Worm (Caenorhabditis elegans) whole organism, L3 larva: ENCODE results near the gene M7.8.

Source experiments
- R02D3.7 ChIP-seq: fragments of 150-350 bp; optimal IDR thresholded peaks from 2 replicates; lab custom pipeline; 2014; ENCODE audit warnings: missing biosample characterization, missing genetic modification characterization
- aly-2 ChIP-seq: fragments of 150-350 bp; optimal IDR thresholded peaks from 2 replicates; lab custom pipeline; 2014; ENCODE audit warnings: missing biosample characterization, missing genetic modification characterization
- ceh-28 ChIP-seq: fragments of 150-350 bp; optimal IDR thresholded peaks from 2 replicates; lab custom pipeline; 2014; ENCODE audit warnings: missing biosample characterization, missing genetic modification reagents, missing genetic modification characterization
- ceh-9 ChIP-seq: sonication (generic microtip); optimal IDR thresholded peaks from 2 replicates; lab custom pipeline; 2018; ENCODE audit warnings: missing biosample characterization, missing genetic modification characterization
- daf-12 ChIP-seq: fragments of 150-350 bp; optimal IDR thresholded peaks from 2 replicates; lab custom pipeline; 2014; ENCODE audit warnings: missing biosample characterization, missing genetic modification reagents, missing genetic modification characterization
- egl-5 ChIP-seq: fragments of 150-350 bp; optimal IDR thresholded peaks from 2 replicates; lab custom pipeline; 2017; ENCODE audit warnings: missing biosample characterization, missing genetic modification reagents, missing genetic modification characterization, inconsistent platforms
- elt-2 ChIP-seq: sonication (generic microtip); optimal IDR thresholded peaks from 2 replicates; lab custom pipeline; 2016; ENCODE audit warnings: missing genetic modification reagents, mild to moderate bottlenecking, missing genetic modification characterization, missing compliant biosample characterization
- elt-3 ChIP-seq, 3 experiments: fragments of 150-350 bp in 1 of 3; sonication (generic microtip) in 2 of 3; optimal IDR thresholded peaks; 2 replicates in 2 of 3; 4 replicates in 1 of 3; lab custom pipeline; 2014 to 2017; ENCODE audit warnings: missing biosample characterization in 3 of 3, missing genetic modification characterization in 3 of 3
- eor-1 ChIP-seq, 2 experiments: fragments of 150-350 bp; optimal IDR thresholded peaks; 2 replicates each; lab custom pipeline; 2014 to 2018; ENCODE audit warnings: missing biosample characterization in 2 of 2, missing genetic modification characterization in 2 of 2
- fkh-10 ChIP-seq: sonication (generic microtip); optimal IDR thresholded peaks from 2 replicates; lab custom pipeline; 2017; ENCODE audit warnings: missing biosample characterization, missing genetic modification reagents, missing genetic modification characterization
- fkh-2 ChIP-seq: fragments of 150-350 bp; optimal IDR thresholded peaks from 2 replicates; lab custom pipeline; 2014; ENCODE audit warnings: missing biosample characterization, missing genetic modification reagents, missing genetic modification characterization
- hmg-11 ChIP-seq: sonication (generic microtip); optimal IDR thresholded peaks from 2 replicates; lab custom pipeline; 2016; ENCODE audit warnings: missing genetic modification characterization, missing compliant biosample characterization
- jun-1 ChIP-seq: fragments of 150-350 bp; optimal IDR thresholded peaks from 2 replicates; lab custom pipeline; 2014; ENCODE audit warnings: missing biosample characterization, missing genetic modification reagents, missing genetic modification characterization
- lin-15B ChIP-seq: fragments of 150-350 bp; optimal IDR thresholded peaks from 2 replicates; lab custom pipeline; 2014; ENCODE audit warnings: missing biosample characterization, missing genetic modification characterization
- lsy-12 ChIP-seq: sonication (generic microtip); optimal IDR thresholded peaks from 2 replicates; lab custom pipeline; 2016; ENCODE audit warnings: mild to moderate bottlenecking, missing genetic modification characterization, missing compliant biosample characterization
- mml-1 ChIP-seq: fragments of 150-350 bp; sonication (generic microtip); optimal IDR thresholded peaks from 3 replicates; lab custom pipeline; 2014; ENCODE audit warnings: missing biosample characterization, missing genetic modification characterization
- nfya-1 ChIP-seq: sonication (generic microtip); optimal IDR thresholded peaks from 2 replicates; lab custom pipeline; 2017; ENCODE audit warnings: missing genetic modification characterization, mild to moderate bottlenecking, missing compliant biosample characterization, antibody characterized with exemption, moderate library complexity; ENCODE audit not compliant: insufficient read depth
- nhr-11 ChIP-seq: fragments of 150-350 bp; optimal IDR thresholded peaks from 2 replicates; lab custom pipeline; 2014; ENCODE audit warnings: missing biosample characterization, missing genetic modification characterization
- nhr-12 ChIP-seq: fragments of 150-350 bp; optimal IDR thresholded peaks from 2 replicates; lab custom pipeline; 2014; ENCODE audit warnings: missing biosample characterization, missing genetic modification characterization
- nhr-23 ChIP-seq: fragments of 150-350 bp; optimal IDR thresholded peaks from 2 replicates; lab custom pipeline; 2014; ENCODE audit warnings: missing biosample characterization, missing genetic modification reagents, missing genetic modification characterization
- nhr-237 ChIP-seq: fragments of 150-350 bp; optimal IDR thresholded peaks from 2 replicates; lab custom pipeline; 2014; ENCODE audit warnings: missing biosample characterization, missing genetic modification characterization
- nhr-25 ChIP-seq: sonication (generic microtip); optimal IDR thresholded peaks from 2 replicates; lab custom pipeline; 2017; ENCODE audit warnings: missing biosample characterization, missing genetic modification characterization
- nhr-28 ChIP-seq: fragments of 150-350 bp; optimal IDR thresholded peaks from 2 replicates; lab custom pipeline; 2014; ENCODE audit warnings: missing biosample characterization, missing genetic modification characterization
- nhr-76 ChIP-seq: fragments of 150-350 bp; sonication (generic microtip); optimal IDR thresholded peaks from 5 replicates; lab custom pipeline; 2014; ENCODE audit warnings: missing biosample characterization, missing genetic modification characterization
- nhr-77 ChIP-seq: fragments of 150-350 bp; optimal IDR thresholded peaks from 2 replicates; lab custom pipeline; 2014; ENCODE audit warnings: missing biosample characterization, missing genetic modification characterization
- pha-4 ChIP-seq: fragments of 150-350 bp; optimal IDR thresholded peaks from 2 replicates; lab custom pipeline; 2014; ENCODE audit warnings: missing biosample characterization, missing genetic modification reagents, missing genetic modification characterization
- pqm-1 ChIP-seq: fragments of 150-350 bp; optimal IDR thresholded peaks from 2 replicates; lab custom pipeline; 2017; ENCODE audit warnings: missing biosample characterization, missing genetic modification characterization, inconsistent platforms
- snpc-4 ChIP-seq: fragments of 150-350 bp; optimal IDR thresholded peaks from 2 replicates; lab custom pipeline; 2014; ENCODE audit warnings: missing biosample characterization, missing genetic modification characterization
- tbx-2 ChIP-seq: sonication (generic microtip); optimal IDR thresholded peaks from 2 replicates; lab custom pipeline; 2016; ENCODE audit warnings: mild to moderate bottlenecking, missing genetic modification characterization, missing compliant biosample characterization
- unc-39 ChIP-seq: sonication (generic microtip); optimal IDR thresholded peaks from 4 replicates; lab custom pipeline; 2017; ENCODE audit warnings: missing biosample characterization, missing genetic modification characterization
- unc-62 ChIP-seq: fragments of 150-350 bp; sonication (generic microtip); optimal IDR thresholded peaks from 4 replicates; lab custom pipeline; 2014; ENCODE audit warnings: missing biosample characterization, missing genetic modification reagents, missing genetic modification characterization
- ztf-11 ChIP-seq: fragments of 150-350 bp; optimal IDR thresholded peaks from 2 replicates; lab custom pipeline; 2014; ENCODE audit warnings: missing biosample characterization, missing genetic modification characterization
- ztf-4 ChIP-seq: fragments of 150-350 bp; optimal IDR thresholded peaks from 2 replicates; lab custom pipeline; 2014; ENCODE audit warnings: missing biosample characterization, missing genetic modification characterization

The M7.8 gene

DNA sequence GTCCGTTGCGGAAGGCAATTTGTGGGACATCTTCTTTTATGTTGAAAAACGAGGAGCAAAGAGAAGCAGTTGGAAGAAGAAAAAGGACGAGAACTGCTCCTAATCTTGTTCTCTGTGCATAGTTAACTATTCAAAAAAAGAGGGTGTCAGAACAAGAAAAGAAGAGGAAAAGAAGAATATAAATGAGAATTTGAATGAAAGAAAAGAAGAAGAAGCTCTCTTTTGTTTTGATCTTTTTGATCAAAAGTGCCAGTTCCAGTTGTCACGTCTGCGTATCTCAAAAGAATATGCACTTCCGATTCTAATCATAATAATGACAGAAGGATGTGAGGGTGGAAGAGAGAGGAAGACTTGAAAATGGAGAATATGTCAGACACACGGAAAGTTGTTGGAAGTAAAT, at the start of gene M7.8:
TSS of gene M7.8 (minus strand) at position 112 of the 400 bp plus-strand sequence.
- TF ChIP-seq fkh-10 (GFP tag; lab: Kevin White, UChicago) (peak; percentile 76), lsy-12 (tag; lab: Kevin White, UChicago) (no peak)

DNA sequence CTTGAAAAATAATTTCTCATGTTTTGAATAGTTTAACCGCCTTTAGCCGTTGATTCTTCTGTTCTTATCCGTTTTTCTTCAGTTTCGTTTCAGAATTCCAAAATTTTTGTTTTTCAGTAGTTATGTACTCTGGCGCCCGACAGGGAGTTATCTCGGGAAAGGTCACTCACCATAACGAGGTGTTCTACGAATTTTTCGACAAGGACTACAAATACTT, 48.3 kb upstream of the M7.8 start, which contains the start of gene F01G4.4:
TSS of gene F01G4.4 (plus strand) at position 118 of the 217 bp plus-strand sequence.
- no peak for TF ChIP-seq hmg-11 (tag; lab: Kevin White, UChicago)
- no peak for TF ChIP-seq jun-1 (tag; lab: Kevin White, UChicago)
- no peak for TF ChIP-seq fkh-2
- TF ChIP-seq egl-5 (tag; lab: Kevin White, UChicago), result no peak
- no peak for TF ChIP-seq ztf-11 (tag; lab: Kevin White, UChicago)
- no peak for TF ChIP-seq nfya-1

DNA sequence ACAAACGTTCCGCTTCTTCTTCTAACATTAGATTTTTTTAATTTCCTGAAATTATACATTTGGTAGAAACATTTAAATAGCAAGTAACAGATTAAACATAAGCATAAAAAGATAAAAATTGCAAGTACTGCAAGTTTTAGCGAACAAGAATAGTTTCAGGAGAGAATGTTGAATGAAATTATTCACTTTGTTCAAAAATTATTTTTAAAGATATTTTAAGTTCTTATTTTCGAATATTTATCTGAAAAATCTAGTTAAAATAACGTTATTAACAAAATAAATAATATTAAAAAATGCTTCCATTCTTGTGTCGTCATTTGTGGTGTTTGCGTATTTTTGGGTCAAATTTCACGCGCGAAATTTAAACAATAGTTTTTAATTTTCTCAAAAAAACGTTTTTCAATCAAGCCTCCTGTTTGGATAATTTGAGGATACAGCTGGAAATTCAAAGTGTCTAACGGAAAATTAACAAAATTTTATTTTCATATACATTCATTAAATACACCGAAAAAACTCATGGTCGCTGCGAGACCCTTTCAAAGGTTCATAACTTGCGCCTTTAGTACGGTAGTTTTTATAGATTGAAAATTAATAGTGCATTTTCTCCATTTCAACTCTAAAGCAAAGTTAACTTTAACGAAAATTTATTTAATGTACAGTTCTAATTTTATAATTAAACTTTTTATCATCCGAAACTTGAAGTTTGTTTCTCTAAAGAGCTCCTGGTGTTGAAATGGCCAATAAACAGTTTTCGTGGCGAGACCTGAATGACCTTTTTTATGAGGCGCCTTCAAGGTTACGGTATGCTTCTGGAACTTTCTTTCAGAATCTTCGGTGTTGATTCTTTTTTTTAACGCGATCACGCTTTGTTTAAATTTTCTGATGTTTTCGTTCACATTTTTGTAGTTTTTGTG, 47.7 kb upstream of the M7.8 start, which contains the start of gene skih-2:
TSS of gene skih-2 (minus strand) at position 51 of the 914 bp plus-strand sequence.
- TF ChIP-seq nhr-28 (tag; lab: Kevin White, UChicago), result no peak
- no peak for TF ChIP-seq snpc-4 (tag; lab: Kevin White, UChicago)
- TF ChIP-seq nhr-11 (tag; lab: Kevin White, UChicago), result no peak
- peak; percentile 62 for TF ChIP-seq nfya-1
- TF ChIP-seq lsy-12 (tag; lab: Kevin White, UChicago), result no peak
- TF ChIP-seq nhr-237 (tag; lab: Kevin White, UChicago), result no peak
- no peak for TF ChIP-seq nhr-12 (tag; lab: Kevin White, UChicago)
- no peak for TF ChIP-seq unc-39 (tag; lab: Kevin White, UChicago)
- TF ChIP-seq nhr-25 (tag; lab: Kevin White, UChicago), result peak; percentile 14
- peak; percentile 28 for TF ChIP-seq lin-15B (tag; lab: Kevin White, UChicago)
- peak; percentile 73 for TF ChIP-seq pha-4 (tag; lab: Kevin White, UChicago)
- TF ChIP-seq eor-1 (tag; optimal IDR thresholded peaks at IDR 0.05; lab: Kevin White, UChicago), result no peak
- TF ChIP-seq nhr-23 (tag; lab: Kevin White, UChicago), result peak; percentile 33
- no peak for TF ChIP-seq ceh-9 (tag; lab: Kevin White, UChicago)
- TF ChIP-seq, all 47 proteins: peak for 5

DNA sequence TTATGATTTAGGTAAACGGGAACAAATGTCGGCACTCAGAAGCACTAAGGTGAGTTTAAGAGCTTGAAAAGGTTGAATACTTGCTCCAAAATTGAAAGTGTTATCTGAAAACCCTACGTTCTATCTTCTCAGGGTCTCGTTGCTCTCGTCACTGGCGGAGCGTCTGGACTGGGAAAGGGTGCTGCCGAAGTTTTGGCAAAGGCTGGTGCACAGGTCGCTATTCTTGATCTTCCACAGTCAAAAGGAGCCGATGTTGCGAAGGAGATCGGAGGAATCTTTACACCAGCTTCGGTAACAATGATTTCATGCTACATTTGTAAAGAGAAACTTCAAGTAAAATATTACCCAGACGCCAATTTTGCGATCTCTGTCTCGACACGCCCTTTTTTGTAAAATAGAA, 36.4 kb upstream of the M7.8 start, which contains the start of gene ard-1:
TSS of gene ard-1 (plus strand) at position 12 of the 400 bp plus-strand sequence.
- no peak for TF ChIP-seq R02D3.7 (tag; lab: Kevin White, UChicago)
- TF ChIP-seq hmg-11 (tag; lab: Kevin White, UChicago), result no peak

DNA sequence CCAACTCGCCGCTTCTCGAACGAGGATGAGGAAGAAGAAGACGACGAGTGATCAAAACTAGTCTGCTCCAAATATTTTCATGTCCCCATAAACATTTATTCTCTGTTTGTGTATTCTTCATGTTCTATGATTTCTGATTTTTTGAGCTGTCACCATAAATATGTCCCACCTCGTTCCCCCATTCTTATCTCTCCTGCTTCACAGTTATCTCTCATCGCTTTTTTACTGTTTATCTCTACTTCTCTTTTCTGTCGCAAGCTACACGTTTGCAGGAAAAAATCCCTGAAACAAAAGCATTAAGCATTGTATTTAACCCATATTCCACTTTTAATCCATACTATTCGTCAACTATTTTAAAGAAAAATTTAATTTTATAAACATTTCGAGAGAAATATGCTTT, 35.9 kb upstream of the M7.8 start:
- TF ChIP-seq nfya-1 (peak; percentile 44), jun-1 (tag; lab: Kevin White, UChicago) (no peak), snpc-4 (tag; lab: Kevin White, UChicago) (no peak), nhr-77 (no peak), ceh-28 (tag; lab: Kevin White, UChicago) (no peak), nhr-11 (tag; lab: Kevin White, UChicago) (no peak), pqm-1 (tag; lab: Kevin White, UChicago) (peak; percentile 11), pha-4 (tag; lab: Kevin White, UChicago) (peak; percentile 29), egl-5 (tag; lab: Kevin White, UChicago) (no peak), elt-2 (tag; lab: Kevin White, UChicago) (peak; percentile 58), nhr-25 (tag; lab: Kevin White, UChicago) (no peak)

DNA sequence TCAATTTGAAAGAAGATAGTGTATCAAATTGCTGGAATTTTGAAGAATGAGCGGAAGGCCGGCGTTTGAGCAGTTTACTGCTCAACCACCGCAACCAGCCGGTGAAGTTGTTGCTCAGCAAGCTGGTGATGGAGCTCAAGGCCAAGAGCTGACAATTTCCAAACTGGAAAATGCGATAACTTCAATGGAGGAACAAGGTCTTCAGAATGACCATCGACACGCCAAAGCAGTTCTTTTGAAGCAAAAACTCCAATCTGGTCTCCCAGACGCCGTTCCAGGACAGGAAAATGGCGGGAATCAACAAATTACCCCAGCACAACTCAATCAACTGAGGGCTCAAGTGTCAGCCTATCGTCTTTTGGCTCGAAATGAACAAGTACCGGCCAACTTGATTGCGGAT, 31.1 kb upstream of the M7.8 start:
- TF ChIP-seq elt-3 (tag; optimal IDR thresholded peaks at IDR 0.05; lab: Kevin White, UChicago), result no peak
- no peak for TF ChIP-seq eor-1 (tag; optimal IDR thresholded peaks at IDR 0.05; lab: Kevin White, UChicago)
- no peak for TF ChIP-seq unc-62 (GFP tag; lab: Kevin White, UChicago)
- TF ChIP-seq nhr-25 (tag; lab: Kevin White, UChicago), result no peak
- no peak for TF ChIP-seq mml-1 (tag; lab: Kevin White, UChicago)
- TF ChIP-seq nhr-76, result no peak
- TF ChIP-seq fkh-2, result no peak
- TF ChIP-seq nhr-11 (tag; lab: Kevin White, UChicago), result no peak
- TF ChIP-seq aly-2 (tag; lab: Kevin White, UChicago), result no peak
- TF ChIP-seq R02D3.7 (tag; lab: Kevin White, UChicago), result no peak
- no peak for TF ChIP-seq daf-12 (tag; lab: Kevin White, UChicago)
- no peak for TF ChIP-seq lsy-12 (tag; lab: Kevin White, UChicago)
- no peak for TF ChIP-seq ztf-4 (tag; lab: Kevin White, UChicago)
- TF ChIP-seq hmg-11 (tag; lab: Kevin White, UChicago), result no peak
- no peak for TF ChIP-seq tbx-2 (tag; lab: Kevin White, UChicago)
- no peak for TF ChIP-seq ztf-11 (tag; lab: Kevin White, UChicago)
- TF ChIP-seq unc-39 (tag; lab: Kevin White, UChicago), result no peak
- TF ChIP-seq ceh-28 (tag; lab: Kevin White, UChicago), result no peak
- TF ChIP-seq, all 47 proteins: peak for 0
